Fruit fly (Drosophila melanogaster) whole organism, embryonic: ENCODE measurements around the gene CG3104.

Experiments
- Bgb ChIP-seq: fragments of 200-800 bp; sonication (Bioruptor generic); IDR thresholded peaks from 2 replicates; pipeline ENCODE4 v1.3.6; 2022; ENCODE audit warnings: missing biosample characterization, missing genetic modification characterization; ENCODE audit not compliant: partially characterized antibody
- CG11398 ChIP-seq: fragments of 200-800 bp; sonication (Bioruptor generic); optimal IDR thresholded peaks from 2 replicates; lab custom pipeline; 2016; ENCODE audit warnings: missing biosample characterization, missing genetic modification characterization
- CG11560 ChIP-seq: fragments of 200-800 bp; sonication (Bioruptor generic); IDR thresholded peaks from 3 replicates; pipeline ENCODE4 v1.3.6; 2022; ENCODE audit warnings: missing biosample characterization, missing genetic modification characterization
- CG13287 ChIP-seq: fragments of 200-800 bp; sonication (Bioruptor generic); IDR thresholded peaks from 2 replicates; pipeline ENCODE4 v1.3.6; 2022; ENCODE audit warnings: missing biosample characterization, missing genetic modification characterization; ENCODE audit not compliant: partially characterized antibody
- CG15514 ChIP-seq: fragments of 200-800 bp; sonication (Bioruptor generic); optimal IDR thresholded peaks from 3 replicates; lab custom pipeline; 2017; ENCODE audit warnings: missing biosample characterization, missing genetic modification characterization, mild to moderate bottlenecking, moderate library complexity, missing genetic modification reagents
- CG1603 ChIP-seq: fragments of 200-800 bp; sonication (Bioruptor generic); optimal IDR thresholded peaks from 2 replicates; lab custom pipeline; 2019; ENCODE audit warnings: missing biosample characterization, mild to moderate bottlenecking, missing genetic modification characterization, moderate library complexity
- CG16779 ChIP-seq: fragments of 200-800 bp; sonication (Bioruptor generic); IDR thresholded peaks from 2 replicates; pipeline ENCODE4 v1.3.6; 2022; ENCODE audit warnings: missing biosample characterization, missing genetic modification characterization
- CG1832 ChIP-seq: fragments of 200-800 bp; sonication (Bioruptor generic); optimal IDR thresholded peaks from 2 replicates; lab custom pipeline; 2017; ENCODE audit warnings: missing biosample characterization, mild to moderate bottlenecking, missing genetic modification characterization, inconsistent platforms
- CG18619 ChIP-seq: fragments of 200-800 bp; sonication (Bioruptor generic); optimal IDR thresholded peaks from 3 replicates; lab custom pipeline; 2017; ENCODE audit warnings: missing biosample characterization, mild to moderate bottlenecking, missing genetic modification characterization
- CG2875 ChIP-seq: fragments of 200-800 bp; sonication (Bioruptor generic); optimal IDR thresholded peaks from 2 replicates; lab custom pipeline; 2017; ENCODE audit warnings: missing biosample characterization, mild to moderate bottlenecking, missing genetic modification characterization, missing genetic modification reagents
- CG3281 ChIP-seq: fragments of 200-800 bp; sonication (Bioruptor generic); optimal IDR thresholded peaks from 3 replicates; lab custom pipeline; 2017; ENCODE audit warnings: missing biosample characterization, mild to moderate bottlenecking, missing genetic modification characterization
- CG34422 ChIP-seq: fragments of 200-800 bp; sonication (Bioruptor generic); IDR thresholded peaks from 3 replicates; pipeline ENCODE4 v1.3.6; 2022; ENCODE audit warnings: missing biosample characterization, missing genetic modification characterization
- CG42726 ChIP-seq: fragments of 200-800 bp; sonication (Bioruptor generic); IDR thresholded peaks from 2 replicates; pipeline ENCODE4 v1.3.6; 2022; ENCODE audit warnings: missing biosample characterization, missing genetic modification characterization; ENCODE audit not compliant: partially characterized antibody
- CG4360 ChIP-seq: fragments of 200-800 bp; sonication (Bioruptor generic); IDR thresholded peaks from 2 replicates; pipeline ENCODE4 v1.3.6; 2022; ENCODE audit warnings: missing biosample characterization, missing genetic modification characterization
- CG4617 ChIP-seq: fragments of 200-800 bp; sonication (Bioruptor generic); optimal IDR thresholded peaks from 3 replicates; lab custom pipeline; 2016; ENCODE audit warnings: missing biosample characterization, missing genetic modification characterization, borderline replicate concordance
- CG8290 ChIP-seq, 3 experiments: fragments of 200-800 bp; sonication (Bioruptor generic); optimal IDR thresholded peaks; 2 replicates each; lab custom pipeline; 2016 to 2019; ENCODE audit warnings: missing biosample characterization in 3 of 3, missing genetic modification characterization in 3 of 3, mild to moderate bottlenecking in 2 of 3, moderate library complexity in 1 of 3
- D19B ChIP-seq: fragments of 200-800 bp; sonication (Bioruptor generic); optimal IDR thresholded peaks from 2 replicates; lab custom pipeline; 2017; ENCODE audit warnings: missing biosample characterization, mild to moderate bottlenecking, missing genetic modification characterization
- Dfd ChIP-seq, 2 experiments: fragments of >200 bp; optimal IDR thresholded peaks; 2 replicates each; lab custom pipeline; 2017; ENCODE audit warnings: missing biosample characterization in 2 of 2, missing genetic modification characterization in 2 of 2
- H2.0 ChIP-seq: fragments of 200-800 bp; sonication (Bioruptor generic); IDR thresholded peaks from 2 replicates; pipeline ENCODE4 v1.3.6; 2022; ENCODE audit warnings: missing biosample characterization, missing genetic modification characterization
- Hr78 ChIP-seq, 2 experiments: fragments of 200-800 bp in 1 of 2; fragments of >200 bp in 1 of 2; sonication (Bioruptor generic) in 1 of 2; optimal IDR thresholded peaks; 2 replicates each; lab custom pipeline; 2017 to 2019; ENCODE audit warnings: missing biosample characterization in 2 of 2, missing genetic modification characterization in 2 of 2, mild to moderate bottlenecking in 1 of 2, moderate library complexity in 1 of 2
- Jarid2 ChIP-seq: fragments of 200-800 bp; sonication (Bioruptor generic); optimal IDR thresholded peaks from 3 replicates; lab custom pipeline; 2017; ENCODE audit warnings: mild to moderate bottlenecking, missing biosample characterization, missing genetic modification reagents, missing genetic modification characterization
- Med ChIP-seq: fragments of 200-800 bp; sonication (Bioruptor generic); peaks from one replicate; lab custom pipeline; 2016; ENCODE audit warnings: missing biosample characterization, missing genetic modification characterization, mild to moderate bottlenecking, inconsistent platforms, moderate library complexity
- NFAT ChIP-seq: fragments of 200-800 bp; sonication (Bioruptor generic); IDR thresholded peaks from 2 replicates; pipeline ENCODE4 v1.3.6; 2022; ENCODE audit warnings: missing biosample characterization, missing genetic modification characterization
- NK7.1 ChIP-seq: fragments of 200-800 bp; sonication (Bioruptor generic); optimal IDR thresholded peaks from 3 replicates; lab custom pipeline; 2016; ENCODE audit warnings: missing biosample characterization, missing genetic modification characterization
- Optix ChIP-seq: fragments of 200-800 bp; sonication (Bioruptor generic); IDR thresholded peaks from 3 replicates; pipeline ENCODE4 v1.3.6; 2022; ENCODE audit warnings: missing biosample characterization, missing genetic modification characterization
- Rfx ChIP-seq: fragments of 200-800 bp; sonication (Bioruptor generic); IDR thresholded peaks from 2 replicates; pipeline ENCODE4 v1.3.6; 2022; ENCODE audit warnings: missing biosample characterization, missing genetic modification characterization
- Trl ChIP-seq, 3 experiments: fragments of >200 bp in 2 of 3; fragments of 200-800 bp in 1 of 3; sonication (Bioruptor generic) in 1 of 3; optimal IDR thresholded peaks; 2 replicates in 1 of 3; 3 replicates in 2 of 3; lab custom pipeline; 2016 to 2017; ENCODE audit warnings: missing biosample characterization in 1 of 3, missing genetic modification characterization in 1 of 3
- Xrp1 ChIP-seq: fragments of 200-800 bp; sonication (Bioruptor generic); IDR thresholded peaks from 2 replicates; pipeline ENCODE4 v1.3.6; 2022; ENCODE audit warnings: missing biosample characterization, missing genetic modification characterization
- ase ChIP-seq: fragments of 200-800 bp; sonication (Bioruptor generic); IDR thresholded peaks from 3 replicates; pipeline ENCODE4 v1.3.6; 2022; ENCODE audit warnings: missing biosample characterization, missing genetic modification characterization
- bowl ChIP-seq: fragments of 200-800 bp; sonication (Bioruptor generic); IDR thresholded peaks from 2 replicates; pipeline ENCODE4 v1.3.6; 2022; ENCODE audit warnings: missing biosample characterization, missing genetic modification characterization
- chinmo ChIP-seq: fragments of 200-800 bp; sonication (Bioruptor generic); IDR thresholded peaks from 4 replicates; pipeline ENCODE4 v1.3.6; 2022; ENCODE audit warnings: missing biosample characterization, missing genetic modification characterization; ENCODE audit not compliant: partially characterized antibody
- chn ChIP-seq: fragments of 200-800 bp; sonication (Bioruptor generic); optimal IDR thresholded peaks from 2 replicates; lab custom pipeline; 2016; ENCODE audit warnings: missing biosample characterization, missing genetic modification characterization
- crol ChIP-seq: fragments of 200-800 bp; sonication (Bioruptor generic); IDR thresholded peaks from 2 replicates; pipeline ENCODE4 v1.3.6; 2022; ENCODE audit warnings: missing biosample characterization, missing genetic modification characterization
- dysf ChIP-seq: fragments of 200-800 bp; sonication (Bioruptor generic); IDR thresholded peaks from 3 replicates; pipeline ENCODE4 v1.3.6; 2022; ENCODE audit warnings: missing biosample characterization, missing genetic modification characterization
- gsb-n ChIP-seq: fragments of 200-800 bp; sonication (Bioruptor generic); optimal IDR thresholded peaks from 3 replicates; lab custom pipeline; 2018; ENCODE audit warnings: missing biosample characterization, mild to moderate bottlenecking, missing genetic modification characterization
- h ChIP-seq: fragments of >200 bp; optimal IDR thresholded peaks from 2 replicates; lab custom pipeline; 2017
- prd ChIP-seq, 3 experiments: fragments of >200 bp in 2 of 3; fragments of 200-800 bp in 1 of 3; sonication (Bioruptor generic) in 1 of 3; optimal IDR thresholded peaks in 2 of 3; IDR thresholded peaks in 1 of 3; 2 replicates in 2 of 3; 3 replicates in 1 of 3; pipeline versions ENCODE4 v1.3.6 to Lab custom; 2017 to 2022; ENCODE audit warnings: missing biosample characterization in 1 of 3, missing genetic modification characterization in 1 of 3
- sens-2 ChIP-seq: fragments of 200-800 bp; sonication (Bioruptor generic); IDR thresholded peaks from 2 replicates; pipeline ENCODE4 v1.3.6; 2022; ENCODE audit warnings: missing biosample characterization, missing genetic modification characterization
- sim ChIP-seq: fragments of 200-800 bp; sonication (Bioruptor generic); IDR thresholded peaks from 2 replicates; pipeline ENCODE4 v1.3.6; 2022; ENCODE audit warnings: missing biosample characterization, missing genetic modification characterization
- slbo ChIP-seq: fragments of 200-800 bp; sonication (Bioruptor generic); IDR thresholded peaks from 2 replicates; pipeline ENCODE4 v1.3.6; 2022; ENCODE audit warnings: missing biosample characterization, missing genetic modification characterization
- sna ChIP-seq: fragments of 200-800 bp; sonication (Bioruptor generic); IDR thresholded peaks from 2 replicates; pipeline ENCODE4 v1.3.6; 2022; ENCODE audit warnings: missing biosample characterization, missing genetic modification characterization; ENCODE audit not compliant: partially characterized antibody
- so ChIP-seq: fragments of 200-800 bp; sonication (Bioruptor generic); IDR thresholded peaks from 3 replicates; pipeline ENCODE4 v1.3.6; 2022; ENCODE audit warnings: missing biosample characterization, missing genetic modification characterization
- sr ChIP-seq: fragments of 200-800 bp; sonication (Bioruptor generic); IDR thresholded peaks from 3 replicates; pipeline ENCODE4 v1.3.6; 2022; ENCODE audit warnings: missing biosample characterization, missing genetic modification characterization
- unpg ChIP-seq: fragments of 200-800 bp; sonication (Bioruptor generic); optimal IDR thresholded peaks from 3 replicates; lab custom pipeline; 2018; ENCODE audit warnings: missing biosample characterization, mild to moderate bottlenecking, missing genetic modification characterization, moderate library complexity
- z ChIP-seq: fragments of 200-800 bp; sonication (Bioruptor generic); IDR thresholded peaks from 3 replicates; pipeline ENCODE4 v1.3.6; 2022; ENCODE audit warnings: missing biosample characterization, missing genetic modification characterization

Gene CG3104

DNA sequence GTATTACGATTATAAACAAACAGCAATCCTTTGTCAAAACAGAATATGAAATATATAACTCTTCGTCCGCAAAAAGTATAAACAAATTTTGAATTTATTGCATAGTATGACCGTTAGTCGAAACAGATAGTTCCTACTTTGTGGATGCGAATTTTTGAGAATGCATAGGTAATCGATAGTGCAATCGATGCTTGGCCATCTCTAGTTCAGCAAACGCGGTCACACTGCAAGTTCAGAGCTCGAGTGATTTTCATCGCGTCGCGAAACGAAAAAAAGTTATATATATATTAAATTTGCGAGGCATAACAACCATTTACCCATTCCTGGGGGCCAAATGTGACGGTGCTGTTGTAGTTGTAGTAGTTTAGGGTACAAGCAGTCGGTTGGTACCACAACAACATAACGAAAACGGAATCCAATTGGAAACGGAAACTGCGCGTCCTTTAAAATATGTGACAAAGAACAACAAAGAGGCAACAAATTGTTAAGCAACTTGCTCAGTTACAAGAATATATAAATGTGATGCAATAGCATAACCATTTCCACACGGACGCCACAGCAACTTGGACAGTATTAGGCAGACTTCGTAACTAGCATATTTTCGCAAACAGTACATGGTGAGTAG, 1.5 kb upstream of the CG3104 start, which contains the start of gene CG2991 (continued):
- no peak for TF ChIP-seq CG11560 (tag; lab: Robert Waterston, UW)
- TF ChIP-seq Dfd (GFP tag; optimal IDR thresholded peaks at IDR 0.05; lab: Kevin White, UChicago): no peak
- TF ChIP-seq unpg (GFP tag; lab: Kevin White, UChicago): peak; percentile 43
- TF ChIP-seq h (lab: Kevin White, UChicago): no peak
- TF ChIP-seq ase (GFP tag; lab: Robert Waterston, UW): no peak

DNA sequence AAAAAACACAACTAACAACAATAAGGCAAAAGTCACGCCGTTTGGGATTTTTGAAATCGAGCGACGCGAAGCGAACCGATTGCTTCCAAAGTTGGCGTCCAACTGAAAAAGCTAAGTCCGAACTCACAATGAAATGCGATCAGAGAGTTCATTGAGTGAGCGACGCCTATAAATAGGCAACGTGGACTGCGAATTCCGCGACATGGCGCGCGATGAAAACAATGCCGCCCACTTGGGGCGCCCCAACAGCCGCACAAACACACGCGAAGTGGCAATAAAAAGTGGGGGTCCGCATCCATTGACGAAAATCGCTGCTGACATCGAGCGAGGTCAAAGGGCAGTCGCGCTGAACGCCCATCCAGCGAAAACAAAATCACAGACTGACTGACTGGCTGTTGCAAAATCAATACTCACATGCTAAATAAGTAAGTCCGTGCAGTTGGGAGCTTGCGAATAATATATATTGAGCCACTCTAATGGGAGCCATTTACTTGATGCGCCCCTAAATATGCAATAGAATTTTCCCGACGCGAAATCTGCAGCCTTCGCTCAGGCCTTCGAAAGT, 292 bp downstream of the CG3104 start:
- no peak for TF ChIP-seq CG4360 (GFP tag; lab: Robert Waterston, UW)
- peak; percentile 59 for TF ChIP-seq Jarid2 (GFP tag; lab: Kevin White, UChicago)
- TF ChIP-seq CG3281 (GFP tag; lab: Kevin White, UChicago): no peak
- no peak for TF ChIP-seq CG11398 (GFP tag; lab: Kevin White, UChicago)
- TF ChIP-seq CG1832 (GFP tag; lab: Kevin White, UChicago): no peak
- 0 out of 2 replicates have a peak, but pooled peaks have one; percentile 17 for TF ChIP-seq sna (GFP tag; lab: Robert Waterston, UW)
- TF ChIP-seq CG13287: peak; percentile 5; the same call in 1 of the 2 replicates
- no peak for TF ChIP-seq Optix
- TF ChIP-seq chinmo (GFP tag; lab: Robert Waterston, UW): peak; percentile 77; the same call in 2 of the 4 replicates
- no peak for TF ChIP-seq Rfx (GFP tag; lab: Robert Waterston, UW)
- peak; percentile 27; the same call in 1 of the 2 replicates for TF ChIP-seq bowl
- TF ChIP-seq Xrp1 (GFP tag; lab: Robert Waterston, UW): no peak
- peak; percentile 16; the same call in 1 of the 3 replicates for TF ChIP-seq CG34422
- 0 out of 3 replicates have a peak, but pooled peaks have one; percentile 48 for TF ChIP-seq so (GFP tag; lab: Robert Waterston, UW)
- peak; percentile 81 for TF ChIP-seq CG15514 (GFP tag; lab: Kevin White, UChicago)
- no peak for TF ChIP-seq CG4617 (GFP tag; lab: Kevin White, UChicago)
- TF ChIP-seq NFAT (GFP tag; lab: Robert Waterston, UW): no peak; the same call in 1 of the 2 replicates
- TF ChIP-seq NK7.1 (GFP tag; lab: Kevin White, UChicago): no peak
- 0 out of 3 replicates have a peak, but pooled peaks have one; percentile 3 for TF ChIP-seq sr (GFP tag; lab: Robert Waterston, UW)
- no peak for TF ChIP-seq crol (GFP tag; lab: Robert Waterston, UW)
- peak; percentile 59; the same call in 1 of the 2 replicates for TF ChIP-seq sim (GFP tag; lab: Robert Waterston, UW)
- no peak for TF ChIP-seq CG2875 (GFP tag; lab: Kevin White, UChicago)
- TF ChIP-seq slbo: no peak
- peak in 1 of 2 experiments; percentile 99 for TF ChIP-seq Hr78 (GFP tag; optimal IDR thresholded peaks at IDR 0.05; lab: Kevin White, UChicago)
- TF ChIP-seq prd (optimal IDR thresholded peaks at IDR 0.05; lab: Kevin White, UChicago): no peak
- TF ChIP-seq prd (GFP tag; IDR thresholded peaks at IDR 0.05; lab: Robert Waterston, UW): no peak
- no peak for TF ChIP-seq H2.0 (GFP tag; lab: Robert Waterston, UW)
- TF ChIP-seq z (GFP tag; lab: Robert Waterston, UW): 0 out of 3 replicates have a peak, but pooled peaks have one; percentile 39
- TF ChIP-seq gsb-n (tag; lab: Kevin White, UChicago): no peak
- peak; percentile 41; the same call in 1 of the 2 replicates for TF ChIP-seq Bgb (GFP tag; lab: Robert Waterston, UW)
- TF ChIP-seq dysf (GFP tag; lab: Robert Waterston, UW): no peak
- TF ChIP-seq sens-2 (GFP tag; lab: Robert Waterston, UW): no peak
- TF ChIP-seq CG42726: 0 out of 2 replicates have a peak, but pooled peaks have one; percentile 10
- no peak for TF ChIP-seq CG16779 (GFP tag; lab: Robert Waterston, UW)
- no peak for TF ChIP-seq CG8290 (GFP tag; optimal IDR thresholded peaks at IDR 0.05; lab: Kevin White, UChicago)
- peak in 1 of 2 experiments; percentile 55 for TF ChIP-seq CG8290 (tag; optimal IDR thresholded peaks at IDR 0.05; lab: Kevin White, UChicago)
- no peak for TF ChIP-seq CG18619 (GFP tag; lab: Kevin White, UChicago)
- peak; percentile 16 for TF ChIP-seq Med (GFP tag; lab: Kevin White, UChicago)
- peak; percentile 46 for TF ChIP-seq CG1603 (tag; lab: Kevin White, UChicago)
- TF ChIP-seq D19B (GFP tag; lab: Kevin White, UChicago): peak; percentile 5
- TF ChIP-seq Trl (optimal IDR thresholded peaks at IDR 0.05; lab: Kevin White, UChicago): peak in 1 of 2 experiments; percentile 14
- TF ChIP-seq Trl (GFP tag; optimal IDR thresholded peaks at IDR 0.05; lab: Kevin White, UChicago): no peak
- peak; percentile 0 for TF ChIP-seq chn (GFP tag; lab: Kevin White, UChicago)
